Worm (Caenorhabditis elegans): ENCODE data around the gene cnc-1.

ce11 chrV:1445081-1445480, 1.0 kb upstream of the cnc-1 start, which contains the start of gene cnc-5:
- no peak for TF ChIP-seq che-1 (tag; optimal IDR thresholded peaks at IDR 0.05)
- no peak for TF ChIP-seq pqm-1 (tag; optimal IDR thresholded peaks at IDR 0.05)
- no peak for TF ChIP-seq elt-2 (tag; optimal IDR thresholded peaks at IDR 0.05)
- no peak for TF ChIP-seq sox-2 (GFP tag; IDR thresholded peaks at IDR 0.05)
- TF ChIP-seq unc-42 (tag; optimal IDR thresholded peaks at IDR 0.05): no peak
- TF ChIP-seq eyg-1 (tag; optimal IDR thresholded peaks at IDR 0.05): no peak
- no peak for TF ChIP-seq gmeb-2 (tag; optimal IDR thresholded peaks at IDR 0.05)

All from whole organism, late embryonic.